Fruit fly (Drosophila melanogaster) whole organism, wandering third instar larva: ENCODE data around the gene Pdcd4.

Experiments
- Abd-B ChIP-seq: fragments of >200 bp; optimal IDR thresholded peaks from 2 replicates; lab custom pipeline; 2017; ENCODE audit warnings: missing biosample characterization, missing genetic modification characterization
- CG32264 ChIP-seq: fragments of 200-800 bp; sonication (Bioruptor generic); optimal IDR thresholded peaks from 2 replicates; lab custom pipeline; 2016; ENCODE audit warnings: missing biosample characterization, missing genetic modification characterization
- CG9705 ChIP-seq: fragments of 200-800 bp; sonication (Bioruptor generic); optimal IDR thresholded peaks from 2 replicates; lab custom pipeline; 2018; ENCODE audit warnings: missing biosample characterization, mild to moderate bottlenecking, missing genetic modification characterization
- CrebA ChIP-seq: fragments of 200-800 bp; sonication (Bioruptor generic); optimal IDR thresholded peaks from 2 replicates; lab custom pipeline; 2016; ENCODE audit warnings: missing biosample characterization, mild to moderate bottlenecking, missing genetic modification characterization, borderline replicate concordance
- Dfd ChIP-seq: fragments of >200 bp; optimal IDR thresholded peaks from 2 replicates; lab custom pipeline; 2017; ENCODE audit warnings: missing biosample characterization, missing genetic modification characterization
- Dif ChIP-seq: fragments of 200-275, 200-300 bp; sonication (Bioruptor generic); optimal IDR thresholded peaks from 2 replicates; lab custom pipeline; 2018; ENCODE audit warnings: missing biosample characterization, missing genetic modification characterization; ENCODE audit not compliant: partially characterized antibody
- GATAd ChIP-seq: sonication (Bioruptor generic); optimal IDR thresholded peaks from 2 replicates; lab custom pipeline; 2016; ENCODE audit warnings: missing biosample characterization, missing genetic modification characterization
- HLH106 ChIP-seq: fragments of 200-800 bp; optimal IDR thresholded peaks from 3 replicates; lab custom pipeline; 2019; ENCODE audit warnings: missing biosample characterization, mild to moderate bottlenecking, missing genetic modification characterization, moderate library complexity
- Hnf4 ChIP-seq: fragments of 200-800 bp; sonication (Bioruptor generic); optimal IDR thresholded peaks from 2 replicates; lab custom pipeline; 2016; ENCODE audit warnings: missing biosample characterization, mild to moderate bottlenecking, missing genetic modification characterization
- Hr78 ChIP-seq: fragments of >200 bp; optimal IDR thresholded peaks from 2 replicates; lab custom pipeline; 2017; ENCODE audit warnings: missing biosample characterization, missing genetic modification characterization
- Hr83 ChIP-seq: fragments of 200-300 bp; sonication (Bioruptor generic); optimal IDR thresholded peaks from 2 replicates; lab custom pipeline; 2016; ENCODE audit warnings: missing biosample characterization, mild to moderate bottlenecking, missing genetic modification characterization, moderate library complexity; ENCODE audit not compliant: poor library complexity, severe bottlenecking
- Jra ChIP-seq: sonication (Bioruptor generic); optimal IDR thresholded peaks from 2 replicates; lab custom pipeline; 2016; ENCODE audit warnings: missing biosample characterization, missing genetic modification characterization
- Mio ChIP-seq: sonication (Bioruptor generic); optimal IDR thresholded peaks from 2 replicates; lab custom pipeline; 2016; ENCODE audit warnings: missing biosample characterization, missing genetic modification characterization
- Myc ChIP-seq: fragments of >200 bp; optimal IDR thresholded peaks from 2 replicates; lab custom pipeline; 2017
- N ChIP-seq: fragments of >200 bp; optimal IDR thresholded peaks from 2 replicates; lab custom pipeline; 2018; ENCODE audit warnings: missing biosample characterization, missing external identifiers, missing genetic modification characterization
- OdsH ChIP-seq: fragments of 200-800 bp; sonication (Bioruptor generic); optimal IDR thresholded peaks from 2 replicates; lab custom pipeline; 2016; ENCODE audit warnings: missing biosample characterization, mild to moderate bottlenecking, missing genetic modification characterization
- Rel ChIP-seq, 2 experiments: fragments of 200-800 bp; sonication (Bioruptor generic) in 1 of 2; optimal IDR thresholded peaks; 2 replicates in 1 of 2; 3 replicates in 1 of 2; lab custom pipeline; 2016 to 2019; ENCODE audit warnings: mild to moderate bottlenecking in 2 of 2, missing biosample characterization in 2 of 2, missing genetic modification characterization in 2 of 2, moderate library complexity in 1 of 2
- Sp1 ChIP-seq: fragments of 200-800 bp; sonication (Bioruptor generic); optimal IDR thresholded peaks from 3 replicates; lab custom pipeline; 2019; ENCODE audit warnings: missing biosample characterization, mild to moderate bottlenecking, missing genetic modification characterization, moderate library complexity
- Vsx2 ChIP-seq: fragments of 200-300, 225-300 bp; sonication (Bioruptor generic); optimal IDR thresholded peaks from 2 replicates; lab custom pipeline; 2018; ENCODE audit warnings: missing biosample characterization, missing genetic modification characterization; ENCODE audit not compliant: partially characterized antibody
- br ChIP-seq: fragments of 200-800 bp; sonication (Bioruptor generic); optimal IDR thresholded peaks from 2 replicates; lab custom pipeline; 2016; ENCODE audit warnings: missing biosample characterization, missing genetic modification characterization
- brk ChIP-seq: fragments of 200-800 bp; sonication (Bioruptor generic); optimal IDR thresholded peaks from 2 replicates; lab custom pipeline; 2016; ENCODE audit warnings: missing biosample characterization, mild to moderate bottlenecking, missing genetic modification characterization
- dl ChIP-seq, 2 experiments: fragments of 175-275, 200-275 bp in 1 of 2; fragments of 200-275 bp in 1 of 2; sonication (Bioruptor generic); optimal IDR thresholded peaks; lab custom pipeline; 2018; ENCODE audit warnings: mild to moderate bottlenecking in 2 of 2, missing biosample characterization in 2 of 2, missing genetic modification characterization in 2 of 2, moderate library complexity in 2 of 2; ENCODE audit not compliant: partially characterized antibody in 2 of 2, insufficient read depth in 1 of 2
- dmrt93B ChIP-seq: fragments of 200-800 bp; sonication (Bioruptor generic); optimal IDR thresholded peaks from 2 replicates; lab custom pipeline; 2018; ENCODE audit warnings: missing biosample characterization, mild to moderate bottlenecking, missing genetic modification characterization
- dsf ChIP-seq: sonication (Bioruptor generic); optimal IDR thresholded peaks from 2 replicates; lab custom pipeline; 2016; ENCODE audit warnings: missing biosample characterization, missing genetic modification characterization, borderline replicate concordance
- ey ChIP-seq: fragments of 200-800 bp; sonication (Bioruptor generic); optimal IDR thresholded peaks from 2 replicates; lab custom pipeline; 2016; ENCODE audit warnings: missing biosample characterization, missing genetic modification characterization
- foxo ChIP-seq, 2 experiments: fragments of 200-800 bp; sonication (Bioruptor generic); optimal IDR thresholded peaks; 2 replicates in 1 of 2; 3 replicates in 1 of 2; lab custom pipeline; 2016 to 2017; ENCODE audit warnings: missing biosample characterization in 2 of 2, missing genetic modification characterization in 2 of 2
- fru ChIP-seq: fragments of 200-800 bp; sonication (Bioruptor generic); optimal IDR thresholded peaks from 3 replicates; lab custom pipeline; 2016; ENCODE audit warnings: missing biosample characterization, mild to moderate bottlenecking, missing genetic modification characterization
- h ChIP-seq: fragments of 200-800 bp; sonication (Bioruptor generic); optimal IDR thresholded peaks from 3 replicates; lab custom pipeline; 2016; ENCODE audit warnings: missing biosample characterization, mild to moderate bottlenecking, missing genetic modification characterization
- jim ChIP-seq: fragments of 175-275, 200-325 bp; sonication (Bioruptor generic); optimal IDR thresholded peaks from 2 replicates; lab custom pipeline; 2016; ENCODE audit warnings: missing biosample characterization, mild to moderate bottlenecking, missing genetic modification characterization
- lola ChIP-seq: fragments of >200 bp; optimal IDR thresholded peaks from 2 replicates; lab custom pipeline; 2017; ENCODE audit warnings: missing biosample characterization, missing genetic modification characterization
- pan ChIP-seq: fragments of >200 bp; optimal IDR thresholded peaks from 2 replicates; lab custom pipeline; 2017
- psq ChIP-seq: fragments of 200-800 bp; sonication (Bioruptor generic); optimal IDR thresholded peaks from 3 replicates; lab custom pipeline; 2017; ENCODE audit warnings: missing biosample characterization, mild to moderate bottlenecking, missing genetic modification characterization, moderate library complexity
- rgr ChIP-seq: fragments of 200-800 bp; sonication (Bioruptor generic); optimal IDR thresholded peaks from 3 replicates; lab custom pipeline; 2016; ENCODE audit warnings: missing biosample characterization, mild to moderate bottlenecking, missing genetic modification characterization
- sage ChIP-seq: fragments of 200-800 bp; sonication (Bioruptor generic); optimal IDR thresholded peaks from 2 replicates; lab custom pipeline; 2016; ENCODE audit warnings: missing biosample characterization, mild to moderate bottlenecking, missing genetic modification characterization
- sv ChIP-seq: fragments of 200-800 bp; sonication (Bioruptor generic); optimal IDR thresholded peaks from 3 replicates; lab custom pipeline; 2016; ENCODE audit warnings: missing biosample characterization, missing genetic modification characterization
- tai ChIP-seq: sonication (Bioruptor generic); optimal IDR thresholded peaks from 2 replicates; lab custom pipeline; 2016; ENCODE audit warnings: missing biosample characterization, missing genetic modification characterization
- usp ChIP-seq: fragments of >200 bp; optimal IDR thresholded peaks from 2 replicates; lab custom pipeline; 2017; ENCODE audit warnings: missing biosample characterization, missing genetic modification characterization
- woc ChIP-seq: sonication (Bioruptor generic); optimal IDR thresholded peaks from 2 replicates; lab custom pipeline; 2016; ENCODE audit warnings: missing biosample characterization, mild to moderate bottlenecking, missing genetic modification characterization

The Pdcd4 gene

DNA sequence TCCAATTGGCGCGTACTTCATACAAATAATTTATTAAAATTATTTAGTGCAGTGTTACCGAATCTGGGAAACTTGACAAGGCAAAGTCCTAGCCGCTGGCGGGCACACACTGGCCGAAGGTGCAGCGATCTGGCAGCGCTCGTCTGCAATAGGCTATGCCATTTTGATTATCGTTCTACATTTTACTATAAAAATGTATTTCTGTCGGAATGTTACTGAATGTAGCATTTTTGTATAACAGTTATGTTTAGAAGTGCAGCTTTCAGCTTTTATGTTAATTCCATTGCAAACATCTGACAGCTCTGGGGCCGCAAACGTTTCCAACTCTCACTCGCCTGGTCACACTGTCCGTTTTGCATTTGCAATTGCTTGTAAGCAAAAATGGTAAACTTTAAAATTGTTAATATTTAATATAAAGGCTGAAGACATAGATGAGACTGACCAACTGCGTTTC, 10.6 kb downstream of the Pdcd4 start, which contains the start of gene Grip91:
Grip91 (minus strand) TSS at position 85 of the 454 bp plus-strand sequence.
- no peak for TF ChIP-seq Sp1 (GFP tag; lab: Kevin White, UChicago)
- TF ChIP-seq sv (GFP tag; lab: Kevin White, UChicago), result no peak
- TF ChIP-seq Hnf4, result no peak
- no peak for TF ChIP-seq usp (GFP tag; lab: Kevin White, UChicago)
- TF ChIP-seq rgr, result peak; percentile 26
- no peak for TF ChIP-seq brk
- TF ChIP-seq Myc (lab: Kevin White, UChicago), result no peak
- no peak for TF ChIP-seq CrebA (GFP tag; lab: Kevin White, UChicago)
- no peak for TF ChIP-seq Dfd (GFP tag; lab: Kevin White, UChicago)
- TF ChIP-seq fru (GFP tag; lab: Kevin White, UChicago), result peak; percentile 9
- TF ChIP-seq jim (GFP tag; lab: Kevin White, UChicago), result no peak
- TF ChIP-seq lola (GFP tag; lab: Kevin White, UChicago), result no peak
- TF ChIP-seq N, result no peak
- no peak for TF ChIP-seq psq
- TF ChIP-seq dsf (GFP tag; lab: Kevin White, UChicago), result no peak
- no peak for TF ChIP-seq br (GFP tag; lab: Kevin White, UChicago)
- TF ChIP-seq Jra (GFP tag; lab: Kevin White, UChicago), result no peak
- peak; percentile 5 for TF ChIP-seq HLH106 (tag; lab: Kevin White, UChicago)
- TF ChIP-seq Abd-B (GFP tag; lab: Kevin White, UChicago), result no peak
- no peak for TF ChIP-seq ey (GFP tag; lab: Kevin White, UChicago)
- no peak for TF ChIP-seq dmrt93B
- no peak for TF ChIP-seq GATAd (GFP tag; lab: Kevin White, UChicago)
- TF ChIP-seq CG32264 (GFP tag; lab: Kevin White, UChicago), result no peak
- TF ChIP-seq Mio (GFP tag; lab: Kevin White, UChicago), result no peak
- no peak for TF ChIP-seq woc (GFP tag; lab: Kevin White, UChicago)
- TF ChIP-seq pan (lab: Kevin White, UChicago), result no peak
- no peak for TF ChIP-seq dl (GFP tag; optimal IDR thresholded peaks at IDR 0.05; lab: Kevin White, UChicago; ENCODE audit: insufficient read depth in 1 of 2, partially characterized antibody in 2 of 2)
- no peak for TF ChIP-seq OdsH (GFP tag; lab: Kevin White, UChicago)
- TF ChIP-seq Hr78 (GFP tag; lab: Kevin White, UChicago), result no peak
- TF ChIP-seq Dif (GFP tag; lab: Kevin White, UChicago), result no peak
- no peak for TF ChIP-seq tai (GFP tag; lab: Kevin White, UChicago)
- TF ChIP-seq sage (GFP tag; lab: Kevin White, UChicago), result no peak
- peak; percentile 14 for TF ChIP-seq h (GFP tag; lab: Kevin White, UChicago)
- TF ChIP-seq Vsx2 (GFP tag; lab: Kevin White, UChicago), result no peak
- no peak for TF ChIP-seq Rel (GFP tag; optimal IDR thresholded peaks at IDR 0.05; lab: Kevin White, UChicago)
- peak; percentile 34 for TF ChIP-seq Rel (tag; optimal IDR thresholded peaks at IDR 0.05; lab: Kevin White, UChicago)
- peak in 1 of 2 experiments; percentile 15 for TF ChIP-seq foxo (GFP tag; optimal IDR thresholded peaks at IDR 0.05; lab: Kevin White, UChicago)
- no peak for TF ChIP-seq Hr83 (GFP tag; lab: Kevin White, UChicago)
- no peak for TF ChIP-seq CG9705

DNA sequence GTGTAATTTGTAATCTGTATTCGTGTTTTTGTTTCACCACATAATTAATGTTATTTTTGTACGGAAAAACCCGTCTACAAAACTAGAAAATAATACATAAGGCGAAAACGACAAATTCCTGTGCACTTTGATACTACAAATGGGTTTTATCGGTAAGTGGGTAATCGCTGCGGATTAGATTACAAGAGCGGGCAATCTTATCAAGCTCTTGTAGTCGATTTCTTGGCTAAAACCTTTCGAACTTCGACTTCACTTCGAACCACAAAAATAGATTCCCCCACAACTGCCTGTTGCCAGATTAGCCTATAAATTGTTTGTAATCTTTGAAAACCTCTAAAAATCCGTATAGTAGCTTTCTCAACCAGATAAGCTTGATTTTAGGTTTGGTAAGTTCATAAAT, 14.2 kb downstream of the Pdcd4 start:
- no peak for TF ChIP-seq h (GFP tag; lab: Kevin White, UChicago)
- no peak for TF ChIP-seq Hr78 (GFP tag; lab: Kevin White, UChicago)
- no peak for TF ChIP-seq dsf (GFP tag; lab: Kevin White, UChicago)
- TF ChIP-seq brk, result peak; percentile 34
- TF ChIP-seq dl (GFP tag; optimal IDR thresholded peaks at IDR 0.05; lab: Kevin White, UChicago; ENCODE audit: insufficient read depth in 1 of 2, partially characterized antibody in 2 of 2), result no peak
